Worm (Caenorhabditis elegans): ENCODE data around the gene mks-3.

ce11 chrII:7570820-7571219, 12.6 kb downstream of the mks-3 start:
- TF ChIP-seq B0261.1 (tag; optimal IDR thresholded peaks at IDR 0.05) (no peak), lin-40 (tag; optimal IDR thresholded peaks at IDR 0.05) (no peak), rpc-1 (optimal IDR thresholded peaks at IDR 0.05) (no peak), rpc-1 (tag; optimal IDR thresholded peaks at IDR 0.05) (no peak), pbrm-1 (GFP tag; IDR thresholded peaks at IDR 0.05) (no peak), C06A6.2 (GFP tag; conservative IDR thresholded peaks at IDR 0.05) (no peak)
